Worm (Caenorhabditis elegans): ENCODE measurements around the gene C55A6.7.
A peak's percentile ranks its signal among the peaks of the same experiment; 100 is the strongest.

The C55A6.7 gene

DNA sequence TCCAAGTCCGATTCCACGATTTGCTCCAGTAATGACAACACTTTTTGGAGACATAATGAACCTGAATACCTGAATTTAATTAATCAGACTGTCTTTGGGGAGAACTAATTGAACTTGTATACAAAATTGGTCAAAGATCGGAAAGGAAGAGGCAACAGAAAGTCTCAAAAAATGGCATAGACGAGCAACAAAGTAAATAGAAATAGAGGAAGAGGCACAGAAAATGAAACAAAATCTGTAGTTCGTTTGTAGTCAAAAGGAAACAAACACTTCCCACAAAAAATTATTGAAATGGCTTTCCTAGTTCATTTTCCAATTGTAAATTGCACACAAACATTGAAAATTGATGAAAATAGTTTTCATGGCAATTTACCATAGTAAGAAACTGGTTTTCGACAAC lies 5.7 kb downstream of the C55A6.7 start, which contains the start of gene C55A6.6 (continued):
- no peak for TF ChIP-seq spr-1 (tag; optimal IDR thresholded peaks at IDR 0.05)
- no peak for TF ChIP-seq skn-1 (tag; optimal IDR thresholded peaks at IDR 0.05)
- TF ChIP-seq ZK337.2 (GFP tag; IDR thresholded peaks at IDR 0.05) = no peak
- no peak for TF ChIP-seq daf-19 (GFP tag; conservative IDR thresholded peaks at IDR 0.05)

DNA sequence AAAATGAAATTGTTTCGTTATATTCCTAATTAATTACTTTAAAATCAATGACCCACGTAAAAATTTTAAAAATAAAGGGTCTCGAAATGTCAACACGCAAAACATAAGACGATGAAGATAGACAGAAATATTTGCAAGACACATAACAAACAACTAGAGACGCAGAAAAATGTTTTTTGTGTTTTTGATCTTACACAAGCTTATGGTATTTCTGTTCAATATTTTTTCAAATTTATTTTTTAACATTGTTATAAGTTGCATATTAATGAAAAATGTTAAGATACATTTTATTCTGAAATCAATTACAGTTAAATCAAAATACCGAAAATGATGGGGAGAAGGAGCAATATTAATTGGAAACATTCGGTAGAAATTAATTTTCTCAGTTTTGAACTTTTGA lies 6.9 kb downstream of the C55A6.7 start, which contains the start of gene C55A6.3:
Gene C55A6.3 (minus strand): TSS at position 101 of the 400 bp plus-strand sequence.
- TF ChIP-seq sdz-12 (GFP tag; optimal IDR thresholded peaks at IDR 0.05) = no peak
- no peak for TF ChIP-seq Y5F2A.4 (GFP tag; optimal IDR thresholded peaks at IDR 0.05)
- no peak for TF ChIP-seq daf-16 (GFP tag; optimal IDR thresholded peaks at IDR 0.05)
- TF ChIP-seq daf-16 (tag; optimal IDR thresholded peaks at IDR 0.05) = peak; percentile 9
- TF ChIP-seq unc-62 (GFP tag; optimal IDR thresholded peaks at IDR 0.05 in 1 of 2) = peak in 1 of 2 experiments; percentile 34
- TF ChIP-seq unc-62 (tag; optimal IDR thresholded peaks at IDR 0.05) = no peak

DNA sequence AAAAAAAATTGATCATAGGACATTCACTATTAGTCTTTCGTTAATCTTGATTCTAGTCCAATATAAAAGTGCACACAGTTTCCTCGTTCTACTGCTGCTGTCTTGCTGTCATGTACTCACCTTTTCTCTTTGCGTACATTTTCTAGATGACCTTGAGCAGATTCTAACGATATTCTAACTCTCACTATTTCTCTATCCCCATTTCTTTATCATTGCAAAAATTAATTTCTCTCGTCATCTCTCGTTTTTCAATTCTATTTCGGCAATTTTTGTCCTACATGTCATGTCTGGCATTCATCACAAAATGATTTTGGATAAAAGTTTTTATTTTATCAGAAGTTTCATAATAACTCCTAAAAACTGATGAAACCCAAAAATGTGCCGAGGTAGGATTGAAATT lies 11.6 kb downstream of the C55A6.7 start, which contains the start of gene ttll-5:
Gene ttll-5 (plus strand): TSS at position 288 of the 400 bp plus-strand sequence.
- peak; percentile 8 for TF ChIP-seq nhr-25 (tag; optimal IDR thresholded peaks at IDR 0.05; ENCODE audit: borderline replicate concordance, insufficient read depth)
- TF ChIP-seq nhr-111 (GFP tag; optimal IDR thresholded peaks at IDR 0.05) = no peak
- no peak for TF ChIP-seq fos-1 (tag; optimal IDR thresholded peaks at IDR 0.05)
- TF ChIP-seq spr-1 (tag; optimal IDR thresholded peaks at IDR 0.05) = no peak
- TF ChIP-seq vab-7 (GFP tag; IDR thresholded peaks at IDR 0.05) = no peak
- no peak for TF ChIP-seq ceh-44 (GFP tag; IDR thresholded peaks at IDR 0.05)
- TF ChIP-seq nhr-28 (tag; optimal IDR thresholded peaks at IDR 0.05) = peak; percentile 36
- TF ChIP-seq zip-2 (tag; optimal IDR thresholded peaks at IDR 0.05) = no peak

DNA sequence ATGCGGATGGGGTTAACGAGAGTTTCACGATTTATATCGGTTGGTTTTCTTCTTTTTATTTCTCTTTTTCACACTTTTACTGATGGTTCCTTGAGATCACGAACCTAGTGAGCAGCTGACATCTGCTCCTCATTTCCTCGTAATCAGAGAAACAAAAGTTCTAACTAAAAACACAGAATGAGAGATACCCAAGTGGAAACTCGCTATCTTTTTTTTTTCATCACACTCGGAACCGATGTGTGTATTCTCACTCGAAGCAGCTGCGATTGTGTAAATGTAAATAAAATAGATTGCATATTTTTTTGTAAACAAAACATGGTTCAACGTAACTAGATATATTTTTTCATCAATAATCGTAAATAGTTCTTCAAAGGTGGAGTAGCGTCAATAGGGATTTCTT lies 14.0 kb downstream of the C55A6.7 start:
- no peak for TF ChIP-seq zfp-2 (tag; optimal IDR thresholded peaks at IDR 0.05)
- TF ChIP-seq ZK337.2 (GFP tag; IDR thresholded peaks at IDR 0.05) = no peak
- no peak for TF ChIP-seq aha-1 (tag)
- no peak for TF ChIP-seq nhr-77 (tag; optimal IDR thresholded peaks at IDR 0.05)
- no peak for TF ChIP-seq ces-1 (GFP tag; optimal IDR thresholded peaks at IDR 0.05)
- peak in 1 of 2 experiments; percentile 97 for TF ChIP-seq daf-16 (GFP tag; optimal IDR thresholded peaks at IDR 0.05)
- no peak for TF ChIP-seq daf-16 (tag; optimal IDR thresholded peaks at IDR 0.05)
- peak; percentile 51 for TF ChIP-seq hlh-11 (tag; optimal IDR thresholded peaks at IDR 0.05)
- TF ChIP-seq lin-29 (GFP tag; IDR thresholded peaks at IDR 0.05) = no peak
- no peak for TF ChIP-seq ztf-7 (tag; optimal IDR thresholded peaks at IDR 0.05)
- no peak for TF ChIP-seq lin-1 (GFP tag; IDR thresholded peaks at IDR 0.05)
- peak; percentile 24 for TF ChIP-seq nhr-11 (tag; optimal IDR thresholded peaks at IDR 0.05)
- no peak for TF ChIP-seq aly-2 (tag; optimal IDR thresholded peaks at IDR 0.05)
- TF ChIP-seq ama-1 (optimal IDR thresholded peaks at IDR 0.05) = no peak
- TF ChIP-seq hmg-1.1 (GFP tag; IDR thresholded peaks at IDR 0.05) = no peak
- no peak for TF ChIP-seq ZK546.5 (tag; optimal IDR thresholded peaks at IDR 0.05)

DNA sequence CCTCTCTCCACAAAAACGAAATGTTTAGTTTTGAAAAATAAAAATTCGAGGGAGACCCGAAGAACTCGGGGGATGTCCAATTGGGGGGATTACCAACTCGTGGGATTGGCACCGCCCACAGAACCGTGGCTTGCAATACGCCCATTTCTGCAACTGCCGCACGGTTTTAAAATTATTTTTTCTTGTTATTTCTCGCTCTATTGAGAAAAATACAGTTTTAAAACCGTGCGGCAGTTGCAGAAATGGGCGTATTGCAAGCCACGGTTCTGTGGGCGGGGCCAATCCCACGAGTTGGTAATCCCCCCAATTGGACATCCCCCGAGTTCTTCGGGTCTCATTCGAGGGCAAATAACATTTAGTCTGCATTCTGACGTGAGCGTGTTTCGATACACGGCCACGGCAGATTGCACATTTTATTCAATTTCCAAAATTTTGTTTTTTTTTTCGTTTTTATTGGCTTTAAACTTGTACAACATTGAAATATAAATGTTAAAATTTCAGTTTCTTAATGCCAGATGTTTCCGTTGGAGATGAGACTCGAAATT lies 15.4 kb downstream of the C55A6.7 start, which contains the start of the genes C55A6.1 and C55A6.10:
Gene C55A6.1 (minus strand): TSS at position 116 of the 545 bp plus-strand sequence.
Gene C55A6.10 (plus strand): TSS at position 495 of the 545 bp plus-strand sequence.
- TF ChIP-seq lin-38 (GFP tag; IDR thresholded peaks at IDR 0.05) = peak; percentile 87
- TF ChIP-seq unc-130 (GFP tag; optimal IDR thresholded peaks at IDR 0.05) = peak; percentile 85
- TF ChIP-seq dpl-1 (GFP tag; optimal IDR thresholded peaks at IDR 0.05) = peak; percentile 44
- TF ChIP-seq T20F7.1 (GFP tag; optimal IDR thresholded peaks at IDR 0.05) = peak; percentile 36
- peak; percentile 56 for TF ChIP-seq dve-1 (tag; optimal IDR thresholded peaks at IDR 0.05; ENCODE audit: insufficient read depth)
- TF ChIP-seq hlh-30 (tag; optimal IDR thresholded peaks at IDR 0.05; ENCODE audit: insufficient read depth) = peak; percentile 49
- TF ChIP-seq hmg-1.1 (GFP tag; IDR thresholded peaks at IDR 0.05) = peak; percentile 91
- TF ChIP-seq nhr-28 (tag; optimal IDR thresholded peaks at IDR 0.05) = peak; percentile 12
- TF ChIP-seq nhr-102 (tag; optimal IDR thresholded peaks at IDR 0.05) = peak; percentile 50
- peak; percentile 89 for TF ChIP-seq mes-2 (tag; optimal IDR thresholded peaks at IDR 0.05; ENCODE audit: poor library complexity, severe bottlenecking)
- peak; percentile 12 for TF ChIP-seq lim-7 (GFP tag; IDR thresholded peaks at IDR 0.05)
- peak; percentile 26 for TF ChIP-seq nhr-25 (tag; optimal IDR thresholded peaks at IDR 0.05; ENCODE audit: borderline replicate concordance, insufficient read depth)
- peak; percentile 76 for TF ChIP-seq nhr-42 (GFP tag; IDR thresholded peaks at IDR 0.05)
- TF ChIP-seq rbr-2 (tag; optimal IDR thresholded peaks at IDR 0.05) = peak; percentile 81
- peak; percentile 31 to 81 for TF ChIP-seq lsy-2 (tag; optimal IDR thresholded peaks at IDR 0.05)
- peak; percentile 64 for TF ChIP-seq nhr-48 (tag; optimal IDR thresholded peaks at IDR 0.05)
- peak; percentile 54; the same call in 1 of the 2 replicates for TF ChIP-seq set-16 (GFP tag; IDR thresholded peaks at IDR 0.05)
- TF ChIP-seq snpc-1.2 (GFP tag; IDR thresholded peaks at IDR 0.05) = peak; percentile 78
